Fruit fly (Drosophila melanogaster) whole organism, wandering third instar larva: ENCODE results near the gene Jon65Aiii.
A peak's percentile ranks its signal among the peaks of the same experiment; 100 is the strongest.

ENCODE experiments used
- Abd-B ChIP-seq: fragments of >200 bp; optimal IDR thresholded peaks from 2 replicates; lab custom pipeline; 2017; ENCODE audit warnings: missing biosample characterization, missing genetic modification characterization
- CG32264 ChIP-seq: fragments of 200-800 bp; sonication (Bioruptor generic); optimal IDR thresholded peaks from 2 replicates; lab custom pipeline; 2016; ENCODE audit warnings: missing biosample characterization, missing genetic modification characterization
- CG9705 ChIP-seq: fragments of 200-800 bp; sonication (Bioruptor generic); optimal IDR thresholded peaks from 2 replicates; lab custom pipeline; 2018; ENCODE audit warnings: missing biosample characterization, mild to moderate bottlenecking, missing genetic modification characterization
- CrebA ChIP-seq: fragments of 200-800 bp; sonication (Bioruptor generic); optimal IDR thresholded peaks from 2 replicates; lab custom pipeline; 2016; ENCODE audit warnings: missing biosample characterization, mild to moderate bottlenecking, missing genetic modification characterization, borderline replicate concordance
- Dfd ChIP-seq: fragments of >200 bp; optimal IDR thresholded peaks from 2 replicates; lab custom pipeline; 2017; ENCODE audit warnings: missing biosample characterization, missing genetic modification characterization
- Dif ChIP-seq: fragments of 200-275, 200-300 bp; sonication (Bioruptor generic); optimal IDR thresholded peaks from 2 replicates; lab custom pipeline; 2018; ENCODE audit warnings: missing biosample characterization, missing genetic modification characterization; ENCODE audit not compliant: partially characterized antibody
- GATAd ChIP-seq: sonication (Bioruptor generic); optimal IDR thresholded peaks from 2 replicates; lab custom pipeline; 2016; ENCODE audit warnings: missing biosample characterization, missing genetic modification characterization
- HLH106 ChIP-seq: fragments of 200-800 bp; optimal IDR thresholded peaks from 3 replicates; lab custom pipeline; 2019; ENCODE audit warnings: missing biosample characterization, mild to moderate bottlenecking, missing genetic modification characterization, moderate library complexity
- Hnf4 ChIP-seq: fragments of 200-800 bp; sonication (Bioruptor generic); optimal IDR thresholded peaks from 2 replicates; lab custom pipeline; 2016; ENCODE audit warnings: missing biosample characterization, mild to moderate bottlenecking, missing genetic modification characterization
- Hr78 ChIP-seq: fragments of >200 bp; optimal IDR thresholded peaks from 2 replicates; lab custom pipeline; 2017; ENCODE audit warnings: missing biosample characterization, missing genetic modification characterization
- Hr83 ChIP-seq: fragments of 200-300 bp; sonication (Bioruptor generic); optimal IDR thresholded peaks from 2 replicates; lab custom pipeline; 2016; ENCODE audit warnings: missing biosample characterization, mild to moderate bottlenecking, missing genetic modification characterization, moderate library complexity; ENCODE audit not compliant: poor library complexity, severe bottlenecking
- Jra ChIP-seq: sonication (Bioruptor generic); optimal IDR thresholded peaks from 2 replicates; lab custom pipeline; 2016; ENCODE audit warnings: missing biosample characterization, missing genetic modification characterization
- Mio ChIP-seq: sonication (Bioruptor generic); optimal IDR thresholded peaks from 2 replicates; lab custom pipeline; 2016; ENCODE audit warnings: missing biosample characterization, missing genetic modification characterization
- Myc ChIP-seq: fragments of >200 bp; optimal IDR thresholded peaks from 2 replicates; lab custom pipeline; 2017
- N ChIP-seq: fragments of >200 bp; optimal IDR thresholded peaks from 2 replicates; lab custom pipeline; 2018; ENCODE audit warnings: missing biosample characterization, missing external identifiers, missing genetic modification characterization
- OdsH ChIP-seq: fragments of 200-800 bp; sonication (Bioruptor generic); optimal IDR thresholded peaks from 2 replicates; lab custom pipeline; 2016; ENCODE audit warnings: missing biosample characterization, mild to moderate bottlenecking, missing genetic modification characterization
- Rel ChIP-seq, 2 experiments: fragments of 200-800 bp; sonication (Bioruptor generic) in 1 of 2; optimal IDR thresholded peaks; 2 replicates in 1 of 2; 3 replicates in 1 of 2; lab custom pipeline; 2016 to 2019; ENCODE audit warnings: mild to moderate bottlenecking in 2 of 2, missing biosample characterization in 2 of 2, missing genetic modification characterization in 2 of 2, moderate library complexity in 1 of 2
- Sp1 ChIP-seq: fragments of 200-800 bp; sonication (Bioruptor generic); optimal IDR thresholded peaks from 3 replicates; lab custom pipeline; 2019; ENCODE audit warnings: missing biosample characterization, mild to moderate bottlenecking, missing genetic modification characterization, moderate library complexity
- Vsx2 ChIP-seq: fragments of 200-300, 225-300 bp; sonication (Bioruptor generic); optimal IDR thresholded peaks from 2 replicates; lab custom pipeline; 2018; ENCODE audit warnings: missing biosample characterization, missing genetic modification characterization; ENCODE audit not compliant: partially characterized antibody
- br ChIP-seq: fragments of 200-800 bp; sonication (Bioruptor generic); optimal IDR thresholded peaks from 2 replicates; lab custom pipeline; 2016; ENCODE audit warnings: missing biosample characterization, missing genetic modification characterization
- brk ChIP-seq: fragments of 200-800 bp; sonication (Bioruptor generic); optimal IDR thresholded peaks from 2 replicates; lab custom pipeline; 2016; ENCODE audit warnings: missing biosample characterization, mild to moderate bottlenecking, missing genetic modification characterization
- dl ChIP-seq, 2 experiments: fragments of 175-275, 200-275 bp in 1 of 2; fragments of 200-275 bp in 1 of 2; sonication (Bioruptor generic); optimal IDR thresholded peaks; lab custom pipeline; 2018; ENCODE audit warnings: mild to moderate bottlenecking in 2 of 2, missing biosample characterization in 2 of 2, missing genetic modification characterization in 2 of 2, moderate library complexity in 2 of 2; ENCODE audit not compliant: partially characterized antibody in 2 of 2, insufficient read depth in 1 of 2
- dmrt93B ChIP-seq: fragments of 200-800 bp; sonication (Bioruptor generic); optimal IDR thresholded peaks from 2 replicates; lab custom pipeline; 2018; ENCODE audit warnings: missing biosample characterization, mild to moderate bottlenecking, missing genetic modification characterization
- dsf ChIP-seq: sonication (Bioruptor generic); optimal IDR thresholded peaks from 2 replicates; lab custom pipeline; 2016; ENCODE audit warnings: missing biosample characterization, missing genetic modification characterization, borderline replicate concordance
- ey ChIP-seq: fragments of 200-800 bp; sonication (Bioruptor generic); optimal IDR thresholded peaks from 2 replicates; lab custom pipeline; 2016; ENCODE audit warnings: missing biosample characterization, missing genetic modification characterization
- foxo ChIP-seq, 2 experiments: fragments of 200-800 bp; sonication (Bioruptor generic); optimal IDR thresholded peaks; 2 replicates in 1 of 2; 3 replicates in 1 of 2; lab custom pipeline; 2016 to 2017; ENCODE audit warnings: missing biosample characterization in 2 of 2, missing genetic modification characterization in 2 of 2
- fru ChIP-seq: fragments of 200-800 bp; sonication (Bioruptor generic); optimal IDR thresholded peaks from 3 replicates; lab custom pipeline; 2016; ENCODE audit warnings: missing biosample characterization, mild to moderate bottlenecking, missing genetic modification characterization
- h ChIP-seq: fragments of 200-800 bp; sonication (Bioruptor generic); optimal IDR thresholded peaks from 3 replicates; lab custom pipeline; 2016; ENCODE audit warnings: missing biosample characterization, mild to moderate bottlenecking, missing genetic modification characterization
- jim ChIP-seq: fragments of 175-275, 200-325 bp; sonication (Bioruptor generic); optimal IDR thresholded peaks from 2 replicates; lab custom pipeline; 2016; ENCODE audit warnings: missing biosample characterization, mild to moderate bottlenecking, missing genetic modification characterization
- lola ChIP-seq: fragments of >200 bp; optimal IDR thresholded peaks from 2 replicates; lab custom pipeline; 2017; ENCODE audit warnings: missing biosample characterization, missing genetic modification characterization
- pan ChIP-seq: fragments of >200 bp; optimal IDR thresholded peaks from 2 replicates; lab custom pipeline; 2017
- psq ChIP-seq: fragments of 200-800 bp; sonication (Bioruptor generic); optimal IDR thresholded peaks from 3 replicates; lab custom pipeline; 2017; ENCODE audit warnings: missing biosample characterization, mild to moderate bottlenecking, missing genetic modification characterization, moderate library complexity
- rgr ChIP-seq: fragments of 200-800 bp; sonication (Bioruptor generic); optimal IDR thresholded peaks from 3 replicates; lab custom pipeline; 2016; ENCODE audit warnings: missing biosample characterization, mild to moderate bottlenecking, missing genetic modification characterization
- sage ChIP-seq: fragments of 200-800 bp; sonication (Bioruptor generic); optimal IDR thresholded peaks from 2 replicates; lab custom pipeline; 2016; ENCODE audit warnings: missing biosample characterization, mild to moderate bottlenecking, missing genetic modification characterization
- sv ChIP-seq: fragments of 200-800 bp; sonication (Bioruptor generic); optimal IDR thresholded peaks from 3 replicates; lab custom pipeline; 2016; ENCODE audit warnings: missing biosample characterization, missing genetic modification characterization
- tai ChIP-seq: sonication (Bioruptor generic); optimal IDR thresholded peaks from 2 replicates; lab custom pipeline; 2016; ENCODE audit warnings: missing biosample characterization, missing genetic modification characterization
- usp ChIP-seq: fragments of >200 bp; optimal IDR thresholded peaks from 2 replicates; lab custom pipeline; 2017; ENCODE audit warnings: missing biosample characterization, missing genetic modification characterization
- woc ChIP-seq: sonication (Bioruptor generic); optimal IDR thresholded peaks from 2 replicates; lab custom pipeline; 2016; ENCODE audit warnings: missing biosample characterization, mild to moderate bottlenecking, missing genetic modification characterization

Jon65Aiii gene

DNA sequence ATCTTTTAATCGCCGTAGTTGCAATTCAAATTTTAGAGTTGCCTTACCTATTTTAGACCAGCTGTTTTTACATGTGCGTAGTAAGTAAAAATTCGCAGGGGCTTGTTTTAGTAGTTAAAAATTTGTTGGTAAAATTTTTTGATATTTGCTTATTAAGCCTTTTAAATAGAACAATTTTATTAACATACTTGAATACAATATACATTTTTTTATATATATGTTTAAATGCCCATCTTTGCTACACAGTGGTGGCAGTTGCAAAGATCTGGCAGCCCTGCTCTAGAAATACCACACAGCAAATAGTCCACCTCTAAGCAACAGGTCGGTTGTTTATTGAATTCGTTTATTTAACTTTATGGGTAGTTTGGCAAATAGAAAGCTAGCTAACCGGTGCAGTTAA lies 44.1 kb downstream of the Jon65Aiii start, which contains the start of the genes CG10467 and loj:
Gene CG10467 (minus strand): TSS at position 51 of the 400 bp plus-strand sequence.
Gene loj (plus strand): TSS at position 291 of the 400 bp plus-strand sequence.
- peak; percentile 59 for TF ChIP-seq br
- peak; percentile 92 for TF ChIP-seq sv
- peak; percentile 85 for TF ChIP-seq Sp1
- no peak for TF ChIP-seq jim (GFP tag; lab: Kevin White, UChicago)
- peak; percentile 77 for TF ChIP-seq GATAd (GFP tag; lab: Kevin White, UChicago)
- peak; percentile 52 for TF ChIP-seq sage (GFP tag; lab: Kevin White, UChicago)
- no peak for TF ChIP-seq usp (GFP tag; lab: Kevin White, UChicago)
- TF ChIP-seq fru (GFP tag; lab: Kevin White, UChicago), result peak; percentile 81
- peak; percentile 89 for TF ChIP-seq OdsH
- no peak for TF ChIP-seq lola (GFP tag; lab: Kevin White, UChicago)
- TF ChIP-seq tai (GFP tag; lab: Kevin White, UChicago), result peak; percentile 90
- peak; percentile 89 for TF ChIP-seq psq (GFP tag; lab: Kevin White, UChicago)
- peak; percentile 7 for TF ChIP-seq CrebA (GFP tag; lab: Kevin White, UChicago)
- TF ChIP-seq pan (lab: Kevin White, UChicago), result no peak
- no peak for TF ChIP-seq Mio
- TF ChIP-seq Myc, result no peak
- peak; percentile 88 for TF ChIP-seq CG9705
- no peak for TF ChIP-seq N
- peak; percentile 19 for TF ChIP-seq CG32264 (GFP tag; lab: Kevin White, UChicago)
- TF ChIP-seq HLH106 (tag; lab: Kevin White, UChicago), result peak; percentile 92
- TF ChIP-seq Dif, result no peak
- peak; percentile 90 for TF ChIP-seq brk (GFP tag; lab: Kevin White, UChicago)
- peak; percentile 89 for TF ChIP-seq h (GFP tag; lab: Kevin White, UChicago)
- TF ChIP-seq Vsx2 (GFP tag; lab: Kevin White, UChicago), result no peak
- TF ChIP-seq dl (GFP tag; optimal IDR thresholded peaks at IDR 0.05; lab: Kevin White, UChicago; ENCODE audit: insufficient read depth in 1 of 2, partially characterized antibody in 2 of 2), result no peak
- no peak for TF ChIP-seq Rel (GFP tag; optimal IDR thresholded peaks at IDR 0.05; lab: Kevin White, UChicago)
- TF ChIP-seq Rel (tag; optimal IDR thresholded peaks at IDR 0.05; lab: Kevin White, UChicago), result peak; percentile 50
- peak; percentile 89 for TF ChIP-seq Hnf4 (GFP tag; lab: Kevin White, UChicago)
- peak; percentile 63 for TF ChIP-seq woc (GFP tag; lab: Kevin White, UChicago)
- no peak for TF ChIP-seq Dfd (GFP tag; lab: Kevin White, UChicago)
- TF ChIP-seq Hr78 (GFP tag; lab: Kevin White, UChicago), result no peak
- TF ChIP-seq Jra, result peak; percentile 75
- peak; percentile 72 for TF ChIP-seq Hr83
- TF ChIP-seq dmrt93B (GFP tag; lab: Kevin White, UChicago), result peak; percentile 91
- TF ChIP-seq Abd-B (GFP tag; lab: Kevin White, UChicago), result no peak
- peak; percentile 94 for TF ChIP-seq rgr
- peak; percentile 57 for TF ChIP-seq dsf (GFP tag; lab: Kevin White, UChicago)
- peak in 1 of 2 experiments; percentile 92 for TF ChIP-seq foxo (GFP tag; optimal IDR thresholded peaks at IDR 0.05; lab: Kevin White, UChicago)
- peak; percentile 85 for TF ChIP-seq ey
- TF ChIP-seq, all 38 proteins: peak for 25

DNA sequence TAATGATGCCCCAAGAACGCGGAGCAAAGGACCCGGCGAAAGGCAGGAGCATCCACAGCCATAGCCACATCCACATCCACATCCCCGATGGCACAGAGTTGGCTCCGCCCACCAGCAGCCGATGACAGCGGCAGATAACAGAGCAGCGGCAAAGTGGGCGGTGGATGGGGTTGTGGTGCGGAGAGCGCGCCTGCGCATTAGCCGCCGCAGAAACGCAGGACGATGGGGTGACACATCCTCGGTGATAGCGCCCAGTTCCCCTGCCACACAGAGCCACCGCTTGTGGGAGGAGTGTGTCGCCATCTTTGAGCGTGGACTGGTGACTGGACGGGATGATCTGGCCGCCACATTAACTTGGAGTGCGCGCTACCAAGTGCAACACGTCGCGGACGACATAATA lies 46.7 kb downstream of the Jon65Aiii start, which contains the start of gene Ets65A:
Gene Ets65A (plus strand): TSS at position 348 of the 400 bp plus-strand sequence.
- TF ChIP-seq CrebA (GFP tag; lab: Kevin White, UChicago), result no peak
- no peak for TF ChIP-seq lola (GFP tag; lab: Kevin White, UChicago)
- TF ChIP-seq N, result no peak
- no peak for TF ChIP-seq usp (GFP tag; lab: Kevin White, UChicago)
- no peak for TF ChIP-seq h (GFP tag; lab: Kevin White, UChicago)
- TF ChIP-seq CG9705, result no peak
- no peak for TF ChIP-seq Jra
- TF ChIP-seq dsf (GFP tag; lab: Kevin White, UChicago), result no peak
- no peak for TF ChIP-seq woc (GFP tag; lab: Kevin White, UChicago)
- no peak for TF ChIP-seq dmrt93B (GFP tag; lab: Kevin White, UChicago)
- no peak for TF ChIP-seq Myc
- no peak for TF ChIP-seq Abd-B (GFP tag; lab: Kevin White, UChicago)
- TF ChIP-seq pan (lab: Kevin White, UChicago), result no peak
- no peak for TF ChIP-seq Rel (GFP tag; optimal IDR thresholded peaks at IDR 0.05; lab: Kevin White, UChicago)
- no peak for TF ChIP-seq Rel (tag; optimal IDR thresholded peaks at IDR 0.05; lab: Kevin White, UChicago)
- TF ChIP-seq HLH106 (tag; lab: Kevin White, UChicago), result no peak
- TF ChIP-seq Vsx2 (GFP tag; lab: Kevin White, UChicago), result no peak
